Worm (Caenorhabditis elegans) whole organism, late embryonic: ENCODE results near the gene nhr-218.

Experiments used
- ama-1 ChIP-seq: fragments of 150-350 bp; optimal IDR thresholded peaks from 2 replicates; lab custom pipeline; 2014
- dve-1 ChIP-seq: sonication (generic microtip); optimal IDR thresholded peaks from 2 replicates; lab custom pipeline; 2017; ENCODE audit warnings: antibody characterized with exemption, mild to moderate bottlenecking, missing genetic modification characterization, missing compliant biosample characterization
- nhr-11 ChIP-seq: fragments of 150-350 bp; optimal IDR thresholded peaks from 2 replicates; lab custom pipeline; 2014; ENCODE audit warnings: missing biosample characterization, missing genetic modification characterization
- pat-9 ChIP-seq: fragments of 200-800 bp; sonication (Bioruptor generic); optimal IDR thresholded peaks from 2 replicates; lab custom pipeline; 2018; ENCODE audit warnings: mild to moderate bottlenecking, missing genetic modification characterization, moderate library complexity, missing compliant biosample characterization
- pha-4 ChIP-seq: fragments of 150-350 bp; optimal IDR thresholded peaks from 2 replicates; lab custom pipeline; 2018; ENCODE audit warnings: missing biosample characterization, missing genetic modification reagents, missing genetic modification characterization
- tbx-2 ChIP-seq: sonication (generic microtip); optimal IDR thresholded peaks from 2 replicates; lab custom pipeline; 2016; ENCODE audit warnings: missing genetic modification characterization, missing compliant biosample characterization
- unc-42 ChIP-seq: sonication (generic microtip); optimal IDR thresholded peaks from 2 replicates; lab custom pipeline; 2016; ENCODE audit warnings: missing genotype, missing genetic modification characterization, missing compliant biosample characterization

DNA sequence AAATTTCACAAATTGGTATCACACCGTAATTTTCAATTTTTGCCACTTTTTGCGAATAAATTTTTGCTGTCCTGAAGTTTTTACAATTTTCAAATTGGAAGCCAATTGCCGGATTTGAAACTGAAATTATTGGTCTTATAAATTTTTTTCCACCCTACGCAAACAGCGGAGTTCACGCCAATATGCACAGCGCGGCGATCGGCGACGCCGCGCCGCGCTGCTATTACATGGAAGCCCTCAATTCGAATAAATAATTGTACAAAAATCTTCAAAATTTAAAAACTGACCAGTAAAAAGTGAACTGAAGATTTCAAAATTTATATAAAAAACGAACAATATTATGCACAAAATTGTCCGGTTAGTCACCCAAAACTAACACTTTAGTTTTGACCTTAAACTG, 41.6 kb downstream of the nhr-218 start:
- TF ChIP-seq pha-4 (no peak), unc-42 (tag; lab: Kevin White, UChicago) (no peak), nhr-11 (no peak), ama-1 (lab: Kevin White, UChicago) (no peak), dve-1 (tag; lab: Kevin White, UChicago) (no peak), tbx-2 (tag; lab: Kevin White, UChicago) (no peak), pat-9 (no peak)
